Fruit fly (Drosophila melanogaster): ENCODE data around the gene CG43232.

CG43232 gene

dm6 chr2L:6964022-6964434 lies 32.1 kb downstream of the CG43232 start, which contains the start of the genes sip2 and Coprox (continued):
- TF ChIP-seq otp (GFP tag; IDR thresholded peaks at IDR 0.05), result no peak
- peak in 1 of 2 experiments; percentile 27 for TF ChIP-seq insv (GFP tag; optimal IDR thresholded peaks at IDR 0.05)
- no peak for TF ChIP-seq CG5245 (GFP tag; optimal IDR thresholded peaks at IDR 0.05)
- no peak for TF ChIP-seq CG17568 (GFP tag; optimal IDR thresholded peaks at IDR 0.05)
- no peak for TF ChIP-seq CG9876 (GFP tag; optimal IDR thresholded peaks at IDR 0.05)
- TF ChIP-seq H2.0 (GFP tag; IDR thresholded peaks at IDR 0.05), result peak; percentile 48
- TF ChIP-seq Lpt (GFP tag; optimal IDR thresholded peaks at IDR 0.05), result no peak
- TF ChIP-seq Rx (GFP tag; IDR thresholded peaks at IDR 0.05), result no peak
- TF ChIP-seq B-H2 (GFP tag; optimal IDR thresholded peaks at IDR 0.05), result peak; percentile 55
- no peak for TF ChIP-seq yki (optimal IDR thresholded peaks at IDR 0.05)
- TF ChIP-seq CG7786 (GFP tag; optimal IDR thresholded peaks at IDR 0.05), result no peak
- no peak for TF ChIP-seq disco-r (GFP tag; optimal IDR thresholded peaks at IDR 0.05)
- TF ChIP-seq Aef1 (GFP tag; IDR thresholded peaks at IDR 0.05), result peak; percentile 33; the same call in 1 of the 3 replicates
- peak; percentile 27; the same call in 1 of the 3 replicates for TF ChIP-seq CG11695 (GFP tag; IDR thresholded peaks at IDR 0.05)
- TF ChIP-seq CG15601 (tag; optimal IDR thresholded peaks at IDR 0.05), result peak; percentile 78
- TF ChIP-seq Ada2b (GFP tag; IDR thresholded peaks at IDR 0.05), result no peak; the same call in 1 of the 2 replicates
- TF ChIP-seq CG34224 (GFP tag; IDR thresholded peaks at IDR 0.05; ENCODE audit: partially characterized antibody), result no peak
- no peak for TF ChIP-seq Hmx (GFP tag; optimal IDR thresholded peaks at IDR 0.05)
- no peak for TF ChIP-seq tna (GFP tag; IDR thresholded peaks at IDR 0.05; ENCODE audit: partially characterized antibody)
- TF ChIP-seq trh (GFP tag; optimal IDR thresholded peaks at IDR 0.05), result no peak
- no peak for TF ChIP-seq pb (GFP tag; optimal IDR thresholded peaks at IDR 0.05)
- TF ChIP-seq CG18262 (tag; optimal IDR thresholded peaks at IDR 0.05), result peak; percentile 82
- TF ChIP-seq CG7271 (tag; optimal IDR thresholded peaks at IDR 0.05), result peak; percentile 62
- TF ChIP-seq sd (tag; optimal IDR thresholded peaks at IDR 0.05), result no peak
- peak in 1 of 2 experiments; percentile 49 for TF ChIP-seq Pdp1 (GFP tag; optimal IDR thresholded peaks at IDR 0.05)
- no peak for TF ChIP-seq repo (GFP tag; optimal IDR thresholded peaks at IDR 0.05)
- no peak; the same call in 1 of the 2 replicates for TF ChIP-seq amos (GFP tag; IDR thresholded peaks at IDR 0.05; ENCODE audit: partially characterized antibody)
- TF ChIP-seq Mad (GFP tag; optimal IDR thresholded peaks at IDR 0.05), result no peak
- TF ChIP-seq CG4707 (GFP tag; optimal IDR thresholded peaks at IDR 0.05), result no peak
- no peak for TF ChIP-seq CG2202 (tag; optimal IDR thresholded peaks at IDR 0.05)
- no peak for TF ChIP-seq Elba2 (GFP tag; optimal IDR thresholded peaks at IDR 0.05)
- no peak for TF ChIP-seq fd102C (GFP tag; optimal IDR thresholded peaks at IDR 0.05)
- TF ChIP-seq trem (tag; optimal IDR thresholded peaks at IDR 0.05), result peak; percentile 80
- peak; percentile 76 for TF ChIP-seq YL-1 (GFP tag; optimal IDR thresholded peaks at IDR 0.05)
- peak; percentile 37 for TF ChIP-seq salm (tag; optimal IDR thresholded peaks at IDR 0.05)
- TF ChIP-seq odd (GFP tag; optimal IDR thresholded peaks at IDR 0.05), result no peak
- no peak for TF ChIP-seq CG31365 (tag; optimal IDR thresholded peaks at IDR 0.05)
- no peak for TF ChIP-seq peb (GFP tag; IDR thresholded peaks at IDR 0.05)
- TF ChIP-seq CG16779 (GFP tag; IDR thresholded peaks at IDR 0.05), result no peak
- TF ChIP-seq BEAF-32 (GFP tag; optimal IDR thresholded peaks at IDR 0.05), result peak; percentile 35
- TF ChIP-seq CG9797 (GFP tag; optimal IDR thresholded peaks at IDR 0.05), result peak; percentile 89
- no peak for TF ChIP-seq Max (GFP tag; optimal IDR thresholded peaks at IDR 0.05)
- TF ChIP-seq Dek (tag; optimal IDR thresholded peaks at IDR 0.05), result peak; percentile 74
- TF ChIP-seq tap (tag; optimal IDR thresholded peaks at IDR 0.05), result no peak
- no peak for TF ChIP-seq Side (GFP tag; optimal IDR thresholded peaks at IDR 0.05)
- peak; percentile 29; the same call in 1 of the 2 replicates for TF ChIP-seq HLH3B (GFP tag; IDR thresholded peaks at IDR 0.05)
- peak; percentile 37 for TF ChIP-seq D19A (tag; optimal IDR thresholded peaks at IDR 0.05)
- TF ChIP-seq CG6791 (GFP tag; IDR thresholded peaks at IDR 0.05; ENCODE audit: partially characterized antibody), result no peak
- TF ChIP-seq D19B (GFP tag; optimal IDR thresholded peaks at IDR 0.05), result peak; percentile 31
- peak in 1 of 2 experiments; percentile 70 for TF ChIP-seq Hr78 (GFP tag; optimal IDR thresholded peaks at IDR 0.05)
- TF ChIP-seq maf-S (GFP tag; optimal IDR thresholded peaks at IDR 0.05), result no peak
